Fruit fly (Drosophila melanogaster) whole organism, larva: ENCODE results near the gene CG10584.

ENCODE experiments used
- noc ChIP-seq: fragments of 200-800 bp; sonication (Bioruptor generic); optimal IDR thresholded peaks from 3 replicates; lab custom pipeline; 2019; ENCODE audit warnings: missing biosample characterization, mild to moderate bottlenecking, missing genetic modification characterization, moderate library complexity

The CG10584 gene

dm6 chr3L:21031093-21031930, at the start of gene CG10584, which contains the start of gene Polr3E:
TSS of gene CG10584 (minus strand) at chr3L:21031360.
TSS of gene Polr3E (plus strand) at chr3L:21031825.
- TF ChIP-seq noc (tag; lab: Kevin White, UChicago): peak; percentile 94

dm6 chr3L:21080430-21080829, 49.3 kb upstream of the CG10584 start:
- no peak for TF ChIP-seq noc (tag; lab: Kevin White, UChicago)

- TF ChIP-seq noc (tag; lab: Kevin White, UChicago): no peak
Observed at dm6 chr3L:21070063-21070462, 38.9 kb upstream of the CG10584 start.

- peak; percentile 55 for TF ChIP-seq noc (tag; lab: Kevin White, UChicago)
Observed at dm6 chr3L:21069453-21069852, 38.3 kb upstream of the CG10584 start.

dm6 chr3L:21067553-21068157, 36.5 kb upstream of the CG10584 start:
- TF ChIP-seq noc (tag; lab: Kevin White, UChicago): peak; percentile 1

- TF ChIP-seq noc (tag; lab: Kevin White, UChicago): no peak
Observed at dm6 chr3L:21066210-21066912, 35.2 kb upstream of the CG10584 start.

dm6 chr3L:21065212-21065902, 34.2 kb upstream of the CG10584 start, which contains the start of gene CG43072:
TSS of gene CG43072 (plus strand) at chr3L:21065852.
- peak; percentile 35 for TF ChIP-seq noc (tag; lab: Kevin White, UChicago)

dm6 chr3L:21064587-21064986, 33.4 kb upstream of the CG10584 start:
- TF ChIP-seq noc (tag; lab: Kevin White, UChicago): no peak

dm6 chr3L:21061968-21062367, 30.8 kb upstream of the CG10584 start:
- TF ChIP-seq noc (tag; lab: Kevin White, UChicago): no peak

- no peak for TF ChIP-seq noc (tag; lab: Kevin White, UChicago)
Observed at dm6 chr3L:21060189-21061070, 29.3 kb upstream of the CG10584 start.

- peak; percentile 7 for TF ChIP-seq noc (tag; lab: Kevin White, UChicago)
Observed at dm6 chr3L:21058651-21059050, 27.5 kb upstream of the CG10584 start.

- no peak for TF ChIP-seq noc (tag; lab: Kevin White, UChicago)
Observed at dm6 chr3L:21057568-21057940, 26.4 kb upstream of the CG10584 start.

- no peak for TF ChIP-seq noc (tag; lab: Kevin White, UChicago)
Observed at dm6 chr3L:21056792-21057567, 25.8 kb upstream of the CG10584 start.

- TF ChIP-seq noc (tag; lab: Kevin White, UChicago): no peak
Observed at dm6 chr3L:21056290-21056689, 25.1 kb upstream of the CG10584 start.
